Fruit fly (Drosophila melanogaster): ENCODE results near the gene KaiR1D.

- no peak for TF ChIP-seq rn (GFP tag; IDR thresholded peaks at IDR 0.05)
- TF ChIP-seq CG14655 (GFP tag; optimal IDR thresholded peaks at IDR 0.05) = no peak
- TF ChIP-seq CG34367 (tag; optimal IDR thresholded peaks at IDR 0.05) = no peak
- no peak for TF ChIP-seq Snoo (tag; optimal IDR thresholded peaks at IDR 0.05)
- TF ChIP-seq CG4496 (GFP tag; IDR thresholded peaks at IDR 0.05) = no peak
- no peak for TF ChIP-seq gl (tag; optimal IDR thresholded peaks at IDR 0.05)
- no peak for TF ChIP-seq CG15710 (tag; optimal IDR thresholded peaks at IDR 0.05)
Observed at dm6 chr3R:20823704-20824454, 42.2 kb downstream of the KaiR1D start, which contains the start of gene CG17272.
